Fruit fly (Drosophila melanogaster): ENCODE measurements around the gene KrT95D.

Gene KrT95D

dm6 chr3R:24024688-24025087 lies 6.9 kb downstream of the KrT95D start:
- TF ChIP-seq Pif1B (GFP tag; optimal IDR thresholded peaks at IDR 0.05) (no peak), Ets98B (GFP tag; IDR thresholded peaks at IDR 0.05) (no peak), CG13204 (GFP tag; optimal IDR thresholded peaks at IDR 0.05) (peak; percentile 32), EcR (GFP tag; optimal IDR thresholded peaks at IDR 0.05) (peak; percentile 62), CG8301 (tag; optimal IDR thresholded peaks at IDR 0.05) (no peak)

dm6 chr3R:24024123-24024522 lies 7.5 kb downstream of the KrT95D start:
- TF ChIP-seq Pif1B (GFP tag; optimal IDR thresholded peaks at IDR 0.05) (no peak), CG32121 (GFP tag; IDR thresholded peaks at IDR 0.05) (0 out of 2 replicates have a peak, but pooled peaks have one; percentile 27), CG10348 (GFP tag; IDR thresholded peaks at IDR 0.05) (peak; percentile 9; the same call in 1 of the 2 replicates), CG13204 (GFP tag; optimal IDR thresholded peaks at IDR 0.05) (no peak), CG15710 (tag; optimal IDR thresholded peaks at IDR 0.05) (peak; percentile 61), CG4496 (GFP tag; IDR thresholded peaks at IDR 0.05) (no peak), rn (GFP tag; IDR thresholded peaks at IDR 0.05) (no peak), Pif1A (GFP tag; optimal IDR thresholded peaks at IDR 0.05) (peak; percentile 66), CG8301 (tag; optimal IDR thresholded peaks at IDR 0.05) (peak; percentile 79), CG12605 (GFP tag; IDR thresholded peaks at IDR 0.05) (peak; percentile 27; the same call in 1 of the 2 replicates), CG34367 (tag; optimal IDR thresholded peaks at IDR 0.05) (peak; percentile 43), CG9948 (tag; optimal IDR thresholded peaks at IDR 0.05) (peak; percentile 69), CG14655 (GFP tag; optimal IDR thresholded peaks at IDR 0.05) (peak; percentile 86), Snoo (tag; optimal IDR thresholded peaks at IDR 0.05) (no peak), CG17806 (tag; optimal IDR thresholded peaks at IDR 0.05) (peak; percentile 51), EcR (GFP tag; optimal IDR thresholded peaks at IDR 0.05) (no peak), fd96Ca (GFP tag; IDR thresholded peaks at IDR 0.05) (0 out of 3 replicates have a peak, but pooled peaks have one; percentile 28), Ets98B (GFP tag; IDR thresholded peaks at IDR 0.05) (no peak), CG8159 (tag; optimal IDR thresholded peaks at IDR 0.05) (peak; percentile 67), D1 (tag; optimal IDR thresholded peaks at IDR 0.05) (no peak), gl (tag; optimal IDR thresholded peaks at IDR 0.05) (no peak)

dm6 chr3R:24021895-24022294 lies 9.7 kb downstream of the KrT95D start:
- TF ChIP-seq EcR (GFP tag; optimal IDR thresholded peaks at IDR 0.05) (no peak), CG12605 (GFP tag; IDR thresholded peaks at IDR 0.05) (no peak), CG8301 (tag; optimal IDR thresholded peaks at IDR 0.05) (no peak), CG32121 (GFP tag; IDR thresholded peaks at IDR 0.05) (no peak), CG13204 (GFP tag; optimal IDR thresholded peaks at IDR 0.05) (no peak), D1 (tag; optimal IDR thresholded peaks at IDR 0.05) (no peak), CG9948 (tag; optimal IDR thresholded peaks at IDR 0.05) (no peak), CG17806 (tag; optimal IDR thresholded peaks at IDR 0.05) (no peak), Pif1B (GFP tag; optimal IDR thresholded peaks at IDR 0.05) (no peak), rn (GFP tag; IDR thresholded peaks at IDR 0.05) (no peak)

- TF ChIP-seq CG14655 (GFP tag; optimal IDR thresholded peaks at IDR 0.05) (peak; percentile 29), CG10348 (GFP tag; IDR thresholded peaks at IDR 0.05) (no peak), CG17806 (tag; optimal IDR thresholded peaks at IDR 0.05) (peak; percentile 14), Pif1A (GFP tag; optimal IDR thresholded peaks at IDR 0.05) (peak; percentile 9)
Measured at dm6 chr3R:24017648-24018047, 14.0 kb downstream of the KrT95D start.

dm6 chr3R:24015939-24016913 lies 15.4 kb downstream of the KrT95D start:
- no peak for TF ChIP-seq CG10348 (GFP tag; IDR thresholded peaks at IDR 0.05)
- TF ChIP-seq CG32121 (GFP tag; IDR thresholded peaks at IDR 0.05): 0 out of 2 replicates have a peak, but pooled peaks have one; percentile 19
- no peak for TF ChIP-seq Pif1A (GFP tag; optimal IDR thresholded peaks at IDR 0.05)
- TF ChIP-seq Snoo (tag; optimal IDR thresholded peaks at IDR 0.05): no peak
- 0 out of 2 replicates have a peak, but pooled peaks have one; percentile 45 for TF ChIP-seq CG12605 (GFP tag; IDR thresholded peaks at IDR 0.05)
- TF ChIP-seq D1 (tag; optimal IDR thresholded peaks at IDR 0.05): no peak
- TF ChIP-seq EcR (GFP tag; optimal IDR thresholded peaks at IDR 0.05): peak; percentile 92
- TF ChIP-seq CG4496 (GFP tag; IDR thresholded peaks at IDR 0.05): peak; percentile 34; the same call in 1 of the 3 replicates
- TF ChIP-seq rn (GFP tag; IDR thresholded peaks at IDR 0.05): no peak
- TF ChIP-seq Ets98B (GFP tag; IDR thresholded peaks at IDR 0.05): 0 out of 2 replicates have a peak, but pooled peaks have one; percentile 22
- TF ChIP-seq CG13204 (GFP tag; optimal IDR thresholded peaks at IDR 0.05): no peak
- TF ChIP-seq fd96Ca (GFP tag; IDR thresholded peaks at IDR 0.05): 0 out of 3 replicates have a peak, but pooled peaks have one; percentile 45
- no peak for TF ChIP-seq Pif1B (GFP tag; optimal IDR thresholded peaks at IDR 0.05)

- TF ChIP-seq CG17806 (tag; optimal IDR thresholded peaks at IDR 0.05) (no peak), CG8301 (tag; optimal IDR thresholded peaks at IDR 0.05) (no peak), gl (tag; optimal IDR thresholded peaks at IDR 0.05) (no peak), CG15710 (tag; optimal IDR thresholded peaks at IDR 0.05) (no peak), fd96Ca (GFP tag; IDR thresholded peaks at IDR 0.05) (no peak), CG13204 (GFP tag; optimal IDR thresholded peaks at IDR 0.05) (no peak), Pif1A (GFP tag; optimal IDR thresholded peaks at IDR 0.05) (no peak), CG9948 (tag; optimal IDR thresholded peaks at IDR 0.05) (no peak), Pif1B (GFP tag; optimal IDR thresholded peaks at IDR 0.05) (no peak)
Measured at dm6 chr3R:24015449-24015848, 16.2 kb downstream of the KrT95D start.

All from whole organism, pupa.